Worm (Caenorhabditis elegans) whole organism, L4/young adult: Measurements from ENCODE around the gene unc-97.

ENCODE experiments used
- W03F9.2 ChIP-seq: fragments of 150-350 bp; optimal IDR thresholded peaks from 2 replicates; lab custom pipeline; 2014; ENCODE audit warnings: missing biosample characterization, missing genetic modification characterization
- him-1 ChIP-seq: sonication (generic microtip); optimal IDR thresholded peaks from 2 replicates; lab custom pipeline; 2016; ENCODE audit warnings: missing genotype, missing genetic modification reagents, missing genetic modification characterization, missing compliant biosample characterization

DNA sequence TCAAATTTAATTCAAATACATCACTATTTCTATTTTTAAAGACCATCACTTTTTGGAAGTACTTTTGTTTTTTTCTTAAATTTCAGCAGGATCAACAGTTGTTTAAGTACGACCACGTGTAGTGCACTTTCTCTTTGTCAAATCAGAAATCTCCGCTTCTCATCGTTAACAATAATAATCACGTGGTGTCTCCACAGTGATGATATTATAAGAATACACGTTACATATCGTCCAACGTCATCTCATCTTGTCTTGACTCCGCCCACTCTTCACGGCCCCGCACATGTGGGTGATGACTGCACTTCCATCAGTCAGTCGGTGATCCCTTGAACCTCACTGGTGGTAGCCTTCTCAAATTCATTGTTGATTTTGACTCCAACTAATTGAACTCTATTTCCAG is 37.0 kb downstream of the unc-97 start, which contains the start of gene argn-1:
- no peak for TF ChIP-seq him-1
- no peak for TF ChIP-seq W03F9.2 (tag; lab: Kevin White, UChicago)
